Fruit fly (Drosophila melanogaster) whole organism, prepupa: ENCODE results near the gene RpS25.
A peak's percentile ranks its signal among the peaks of the same experiment; 100 is the strongest.

Experiments used
- CG10669 ChIP-seq: fragments of 200-800 bp; sonication (Bioruptor generic); optimal IDR thresholded peaks from 3 replicates; lab custom pipeline; 2018; ENCODE audit warnings: missing biosample characterization, mild to moderate bottlenecking, missing genetic modification characterization, moderate library complexity
- CG11762 ChIP-seq: fragments of 200-800 bp; sonication (Bioruptor generic); optimal IDR thresholded peaks from 3 replicates; lab custom pipeline; 2016; ENCODE audit warnings: missing biosample characterization, missing genetic modification characterization; ENCODE audit not compliant: insufficient read depth
- CG11902 ChIP-seq: fragments of 200-800 bp; sonication (Bioruptor generic); optimal IDR thresholded peaks from 3 replicates; lab custom pipeline; 2016; ENCODE audit warnings: missing biosample characterization, missing genetic modification characterization
- CG16779 ChIP-seq: fragments of 200-800 bp; sonication (Bioruptor generic); optimal IDR thresholded peaks from 3 replicates; lab custom pipeline; 2017; ENCODE audit warnings: missing biosample characterization, mild to moderate bottlenecking, missing genetic modification characterization
- CG32006 ChIP-seq: fragments of 200-800 bp; sonication (Bioruptor generic); optimal IDR thresholded peaks from 3 replicates; lab custom pipeline; 2017; ENCODE audit warnings: missing biosample characterization, mild to moderate bottlenecking, missing genetic modification characterization
- CG3919 ChIP-seq: fragments of 200-800 bp; sonication (Bioruptor generic); optimal IDR thresholded peaks from 3 replicates; lab custom pipeline; 2016; ENCODE audit warnings: missing biosample characterization, missing genetic modification characterization
- CG4318 ChIP-seq: fragments of 200-800 bp; sonication (Bioruptor generic); optimal IDR thresholded peaks from 3 replicates; lab custom pipeline; 2017; ENCODE audit warnings: missing biosample characterization, mild to moderate bottlenecking, missing genetic modification characterization
- CG6163 ChIP-seq: fragments of 200-800 bp; sonication (Bioruptor generic); IDR thresholded peaks from 3 replicates; pipeline ENCODE4 v1.3.6; 2022; ENCODE audit warnings: missing biosample characterization, missing genetic modification characterization
- CG6276 ChIP-seq: fragments of 200-800 bp; sonication (Bioruptor generic); optimal IDR thresholded peaks from 2 replicates; lab custom pipeline; 2017; ENCODE audit warnings: missing biosample characterization, mild to moderate bottlenecking, missing genetic modification characterization
- CG6808 ChIP-seq: fragments of 200-800 bp; sonication (Bioruptor generic); optimal IDR thresholded peaks from 3 replicates; lab custom pipeline; 2017; ENCODE audit warnings: missing biosample characterization, missing genetic modification characterization, mild to moderate bottlenecking, moderate library complexity, missing genetic modification reagents
- CG6854 ChIP-seq: fragments of 200-800 bp; sonication (Bioruptor generic); optimal IDR thresholded peaks from 2 replicates; lab custom pipeline; 2017; ENCODE audit warnings: missing biosample characterization, mild to moderate bottlenecking, missing genetic modification characterization
- CG8119 ChIP-seq: fragments of 200-800 bp; sonication (Bioruptor generic); IDR thresholded peaks from 3 replicates; pipeline ENCODE4 v1.3.6; 2022; ENCODE audit warnings: missing biosample characterization, missing genetic modification characterization
- CG8319 ChIP-seq: fragments of 200-800 bp; sonication (Bioruptor generic); optimal IDR thresholded peaks from 3 replicates; lab custom pipeline; 2016; ENCODE audit warnings: missing biosample characterization, missing genetic modification characterization
- CG8632 ChIP-seq: fragments of 200-800 bp; sonication (Bioruptor generic); optimal IDR thresholded peaks from 3 replicates; lab custom pipeline; 2016; ENCODE audit warnings: missing biosample characterization, missing genetic modification characterization
- CG9139 ChIP-seq: fragments of 200-800 bp; sonication (Bioruptor generic); optimal IDR thresholded peaks from 3 replicates; lab custom pipeline; 2017; ENCODE audit warnings: missing biosample characterization, mild to moderate bottlenecking, missing genetic modification characterization
- Eip75B ChIP-seq: fragments of 200-800 bp; sonication (Bioruptor generic); optimal IDR thresholded peaks from 3 replicates; lab custom pipeline; 2016; ENCODE audit warnings: missing biosample characterization, missing genetic modification characterization
- Eip78C ChIP-seq: fragments of 200-800 bp; sonication (Bioruptor generic); peaks from one replicate; lab custom pipeline; 2016; ENCODE audit warnings: missing biosample characterization, missing genetic modification characterization
- Eip93F ChIP-seq: fragments of 200-800 bp; sonication (Bioruptor generic); optimal IDR thresholded peaks from 2 replicates; lab custom pipeline; 2016; ENCODE audit warnings: missing biosample characterization, mild to moderate bottlenecking, missing genetic modification characterization
- Ets96B ChIP-seq: fragments of 200-800 bp; optimal IDR thresholded peaks from 2 replicates; lab custom pipeline; 2019; ENCODE audit warnings: missing biosample characterization, mild to moderate bottlenecking, missing genetic modification characterization, moderate library complexity
- Gug ChIP-seq: fragments of 200-800 bp; sonication (Bioruptor generic); IDR thresholded peaks from 2 replicates; pipeline ENCODE4 v1.3.6; 2022; ENCODE audit warnings: missing biosample characterization, missing genetic modification characterization
- Hr38 ChIP-seq: sonication (Bioruptor generic); optimal IDR thresholded peaks from 2 replicates; lab custom pipeline; 2016; ENCODE audit warnings: missing biosample characterization, missing genetic modification characterization
- Hr4 ChIP-seq: fragments of 200-800 bp; sonication (Bioruptor generic); optimal IDR thresholded peaks from 3 replicates; lab custom pipeline; 2016; ENCODE audit warnings: missing biosample characterization, missing genetic modification characterization
- Met ChIP-seq: fragments of 200-800 bp; sonication (Bioruptor generic); optimal IDR thresholded peaks from 3 replicates; lab custom pipeline; 2016; ENCODE audit warnings: missing biosample characterization, missing genetic modification characterization
- OdsH ChIP-seq: fragments of 200-800 bp; sonication (Bioruptor generic); optimal IDR thresholded peaks from 3 replicates; lab custom pipeline; 2016; ENCODE audit warnings: missing biosample characterization, missing genetic modification characterization
- Sox102F ChIP-seq: fragments of 200-800 bp; sonication (Bioruptor generic); optimal IDR thresholded peaks from 2 replicates; lab custom pipeline; 2016; ENCODE audit warnings: missing biosample characterization, mild to moderate bottlenecking, missing genetic modification characterization
- Sox14 ChIP-seq: fragments of 200-800 bp; sonication (Bioruptor generic); optimal IDR thresholded peaks from 3 replicates; lab custom pipeline; 2016; ENCODE audit warnings: missing biosample characterization, missing genetic modification characterization
- Sox15 ChIP-seq: fragments of 200-800 bp; sonication (Bioruptor generic); optimal IDR thresholded peaks from 3 replicates; lab custom pipeline; 2016; ENCODE audit warnings: missing biosample characterization, missing genetic modification characterization
- achi ChIP-seq: fragments of 200-800 bp; sonication (Bioruptor generic); optimal IDR thresholded peaks from 3 replicates; lab custom pipeline; 2016; ENCODE audit warnings: missing biosample characterization, missing genetic modification characterization
- cyc ChIP-seq: fragments of 200-800 bp; sonication (Bioruptor generic); optimal IDR thresholded peaks from 3 replicates; lab custom pipeline; 2016; ENCODE audit warnings: missing biosample characterization, missing genetic modification characterization
- dsx ChIP-seq: fragments of 200-800 bp; optimal IDR thresholded peaks from 3 replicates; lab custom pipeline; 2019; ENCODE audit warnings: missing biosample characterization, mild to moderate bottlenecking, missing genetic modification characterization, moderate library complexity; ENCODE audit not compliant: poor library complexity, severe bottlenecking
- eg ChIP-seq: fragments of 200-800 bp; sonication (Bioruptor generic); IDR thresholded peaks from 3 replicates; pipeline ENCODE4 v1.3.6; 2022; ENCODE audit warnings: missing biosample characterization, missing genetic modification characterization
- esn ChIP-seq: fragments of 200-800 bp; sonication (Bioruptor generic); optimal IDR thresholded peaks from 2 replicates; lab custom pipeline; 2016; ENCODE audit warnings: missing biosample characterization, mild to moderate bottlenecking, missing genetic modification characterization, moderate library complexity
- fd59A ChIP-seq: fragments of 200-800 bp; sonication (Bioruptor generic); optimal IDR thresholded peaks from 2 replicates; lab custom pipeline; 2017; ENCODE audit warnings: missing biosample characterization, mild to moderate bottlenecking, missing genetic modification characterization, missing genetic modification reagents
- fd85E ChIP-seq: fragments of 200-800 bp; sonication (Bioruptor generic); optimal IDR thresholded peaks from 3 replicates; lab custom pipeline; 2016; ENCODE audit warnings: missing biosample characterization, missing genetic modification characterization
- fkh ChIP-seq: fragments of 200-800 bp; sonication (Bioruptor generic); optimal IDR thresholded peaks from 3 replicates; lab custom pipeline; 2017; ENCODE audit warnings: missing biosample characterization, mild to moderate bottlenecking, missing genetic modification characterization, moderate library complexity
- lz ChIP-seq: fragments of 200-800 bp; sonication (Bioruptor generic); optimal IDR thresholded peaks from 3 replicates; lab custom pipeline; 2016; ENCODE audit warnings: missing biosample characterization, missing genetic modification characterization
- pdm3 ChIP-seq: fragments of 200-800 bp; sonication (Bioruptor generic); optimal IDR thresholded peaks from 3 replicates; lab custom pipeline; 2016; ENCODE audit warnings: missing biosample characterization, missing genetic modification characterization
- salr ChIP-seq, 2 experiments: fragments of 200-800 bp; sonication (Bioruptor generic); optimal IDR thresholded peaks; 3 replicates each; lab custom pipeline; 2016 to 2018; ENCODE audit warnings: missing biosample characterization in 2 of 2, missing genetic modification characterization in 2 of 2, mild to moderate bottlenecking in 1 of 2
- spab ChIP-seq: fragments of 200-800 bp; sonication (Bioruptor generic); optimal IDR thresholded peaks from 2 replicates; lab custom pipeline; 2017; ENCODE audit warnings: missing biosample characterization, mild to moderate bottlenecking, missing genetic modification characterization, missing genetic modification reagents
- ss ChIP-seq, 2 experiments: fragments of 200-800 bp; sonication (Bioruptor generic); optimal IDR thresholded peaks; 2 replicates in 1 of 2; 3 replicates in 1 of 2; lab custom pipeline; 2017 to 2018; ENCODE audit warnings: mild to moderate bottlenecking in 2 of 2, missing biosample characterization in 2 of 2, missing genetic modification characterization in 2 of 2, moderate library complexity in 1 of 2
- svp ChIP-seq: fragments of 200-800 bp; sonication (Bioruptor generic); peaks from one replicate; lab custom pipeline; 2016; ENCODE audit warnings: missing biosample characterization, missing genetic modification characterization
- topi ChIP-seq: fragments of 200-800 bp; sonication (Bioruptor generic); optimal IDR thresholded peaks from 3 replicates; lab custom pipeline; 2016; ENCODE audit warnings: missing biosample characterization, missing genetic modification characterization
- vri ChIP-seq: fragments of 200-800 bp; sonication (Bioruptor generic); optimal IDR thresholded peaks from 3 replicates; lab custom pipeline; 2016; ENCODE audit warnings: missing biosample characterization, mild to moderate bottlenecking, missing genetic modification characterization

The RpS25 gene

DNA sequence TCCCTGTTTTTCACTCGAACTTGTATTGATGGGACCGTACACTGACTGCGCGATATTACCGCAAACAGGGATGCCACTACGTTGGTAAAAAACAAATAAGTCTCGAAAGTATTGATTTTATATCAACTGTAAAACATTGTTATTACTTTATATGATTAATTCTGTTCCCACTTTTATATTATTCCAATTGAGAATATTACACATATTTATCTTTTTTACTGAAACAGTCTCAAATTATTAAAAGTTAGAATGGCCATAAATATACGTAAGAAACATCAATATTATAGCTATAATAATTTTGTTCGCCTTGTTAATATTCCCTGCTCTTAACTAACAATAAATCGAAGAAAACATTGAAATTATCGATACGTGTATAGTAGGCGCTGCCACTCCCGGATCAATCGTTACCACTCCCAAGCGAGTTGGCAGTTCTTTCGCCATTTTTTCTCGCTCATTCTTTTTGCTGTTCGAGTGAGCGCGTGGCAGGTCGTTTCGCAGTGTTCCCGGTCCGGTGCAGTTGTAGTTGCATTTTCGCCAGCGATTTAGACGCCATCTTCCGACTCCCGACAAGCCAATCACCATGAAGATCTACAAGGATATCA lies 6.2 kb downstream of the RpS25 start, which contains the start of the genes SdhC and Tctp (continued):
- no peak for TF ChIP-seq fd85E
- no peak for TF ChIP-seq Hr38 (GFP tag; lab: Kevin White, UChicago)
- no peak for TF ChIP-seq Sox15
- TF ChIP-seq dsx (GFP tag; lab: Kevin White, UChicago): peak; percentile 10
- peak in 1 of 2 experiments; percentile 10 for TF ChIP-seq salr (GFP tag; optimal IDR thresholded peaks at IDR 0.05; lab: Kevin White, UChicago)
- TF ChIP-seq Eip93F (GFP tag; lab: Kevin White, UChicago): no peak
- no peak for TF ChIP-seq CG9139 (GFP tag; lab: Kevin White, UChicago)
- TF ChIP-seq OdsH (GFP tag; lab: Kevin White, UChicago): peak; percentile 43
- peak; percentile 85 for TF ChIP-seq Eip78C
- TF ChIP-seq CG6163 (GFP tag; lab: Robert Waterston, UW): peak; percentile 42; the same call in 2 of the 3 replicates
- TF ChIP-seq svp: peak; percentile 74
- no peak for TF ChIP-seq CG11762
- no peak for TF ChIP-seq CG4318
- TF ChIP-seq Sox14 (GFP tag; lab: Kevin White, UChicago): peak; percentile 52
- TF ChIP-seq Ets96B (tag; lab: Kevin White, UChicago): no peak
- TF ChIP-seq fkh (GFP tag; lab: Kevin White, UChicago): peak; percentile 83
- TF ChIP-seq Sox102F: peak; percentile 42
- peak; percentile 68 for TF ChIP-seq esn (GFP tag; lab: Kevin White, UChicago)
- TF ChIP-seq CG8119: 0 out of 3 replicates have a peak, but pooled peaks have one; percentile 12
- no peak for TF ChIP-seq CG8632 (GFP tag; lab: Kevin White, UChicago)
- peak; percentile 66 for TF ChIP-seq CG6854 (GFP tag; lab: Kevin White, UChicago)
- TF ChIP-seq CG11902 (GFP tag; lab: Kevin White, UChicago): no peak

DNA sequence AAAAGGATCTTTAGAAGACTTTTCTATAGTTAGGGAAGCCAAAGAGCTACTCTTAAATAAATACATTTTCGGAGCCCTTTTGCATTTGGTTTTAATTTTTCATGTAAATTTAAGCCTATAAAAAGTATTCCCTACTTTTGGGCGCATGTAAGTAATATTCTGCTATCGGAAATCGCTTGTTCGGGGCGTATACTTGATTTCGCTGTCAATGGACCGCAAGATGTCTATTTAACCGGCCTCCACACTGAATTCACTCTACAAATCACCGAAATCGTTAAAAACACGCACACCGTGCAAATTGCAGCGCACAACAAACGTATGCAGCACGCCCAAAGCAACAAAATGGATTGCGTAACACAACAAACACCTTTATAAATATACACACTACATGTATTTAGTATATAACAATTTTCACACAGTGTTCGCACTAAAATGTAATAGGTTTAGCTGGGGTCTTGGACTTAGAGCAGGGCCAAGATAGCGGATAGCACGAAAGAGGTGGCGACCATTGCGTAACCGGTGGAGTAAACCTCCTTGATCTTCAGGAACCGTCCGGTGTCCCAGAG lies 7.2 kb downstream of the RpS25 start:
- peak in 1 of 2 experiments; percentile 58 for TF ChIP-seq ss (GFP tag; optimal IDR thresholded peaks at IDR 0.05; lab: Kevin White, UChicago)
- TF ChIP-seq CG9139 (GFP tag; lab: Kevin White, UChicago): peak; percentile 77
- TF ChIP-seq Sox14 (GFP tag; lab: Kevin White, UChicago): no peak
- TF ChIP-seq Eip93F (GFP tag; lab: Kevin White, UChicago): no peak
- no peak for TF ChIP-seq CG32006 (GFP tag; lab: Kevin White, UChicago)
- TF ChIP-seq Sox102F: no peak
- TF ChIP-seq cyc (GFP tag; lab: Kevin White, UChicago): no peak
- TF ChIP-seq topi (GFP tag; lab: Kevin White, UChicago): peak; percentile 23
- TF ChIP-seq Hr38 (GFP tag; lab: Kevin White, UChicago): no peak
- peak; percentile 93 for TF ChIP-seq Eip78C
- no peak for TF ChIP-seq lz
- no peak for TF ChIP-seq CG4318
- no peak for TF ChIP-seq fd85E
- no peak for TF ChIP-seq CG11762
- TF ChIP-seq Hr4 (GFP tag; lab: Kevin White, UChicago): no peak
- no peak for TF ChIP-seq Met
- no peak for TF ChIP-seq achi (GFP tag; lab: Kevin White, UChicago)
- no peak for TF ChIP-seq CG6276 (GFP tag; lab: Kevin White, UChicago)
- TF ChIP-seq fkh (GFP tag; lab: Kevin White, UChicago): peak; percentile 23
- no peak for TF ChIP-seq Ets96B (tag; lab: Kevin White, UChicago)
- TF ChIP-seq vri (GFP tag; lab: Kevin White, UChicago): peak; percentile 71

DNA sequence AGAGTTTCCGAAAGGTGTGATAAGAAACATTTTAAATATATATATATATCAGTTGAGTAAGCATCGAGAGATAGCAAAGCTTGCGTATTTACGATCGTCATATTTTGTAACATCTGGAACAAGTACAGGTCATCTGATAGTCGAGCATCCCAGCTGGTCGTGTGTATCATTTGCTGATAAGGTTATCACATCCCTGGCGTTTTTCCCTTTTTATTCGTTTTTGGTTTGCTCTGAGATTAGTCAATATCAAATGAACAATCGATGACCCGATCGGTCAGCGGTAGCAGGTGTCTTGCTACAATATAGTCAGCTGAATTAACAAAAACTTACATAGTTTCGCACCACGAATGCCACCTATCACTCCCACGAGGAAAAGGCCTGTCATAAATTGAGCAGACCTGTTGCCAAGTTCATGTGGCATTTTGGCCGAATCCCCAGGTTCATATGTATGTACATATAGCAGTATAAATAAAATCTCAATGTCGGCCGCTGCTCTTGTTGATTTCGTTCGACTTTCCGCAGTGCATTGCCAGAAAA lies 15.1 kb downstream of the RpS25 start:
- TF ChIP-seq lz: peak; percentile 68
- TF ChIP-seq pdm3: peak; percentile 70
- peak; percentile 61 for TF ChIP-seq eg (GFP tag; lab: Robert Waterston, UW)
- 0 out of 2 replicates have a peak, but pooled peaks have one; percentile 34 for TF ChIP-seq Gug (GFP tag; lab: Robert Waterston, UW)
- peak; percentile 28 for TF ChIP-seq CG10669 (GFP tag; lab: Kevin White, UChicago)
- TF ChIP-seq spab: peak; percentile 30
- TF ChIP-seq vri (GFP tag; lab: Kevin White, UChicago): peak; percentile 98
- TF ChIP-seq OdsH (GFP tag; lab: Kevin White, UChicago): peak; percentile 74
- peak; percentile 68 for TF ChIP-seq Met
- TF ChIP-seq cyc (GFP tag; lab: Kevin White, UChicago): peak; percentile 53
- TF ChIP-seq CG3919 (GFP tag; lab: Kevin White, UChicago): peak; percentile 58
- no peak for TF ChIP-seq fd59A (GFP tag; lab: Kevin White, UChicago)
- TF ChIP-seq CG16779 (tag; lab: Kevin White, UChicago): peak; percentile 47
- peak; percentile 48 for TF ChIP-seq Eip75B (GFP tag; lab: Kevin White, UChicago)
- TF ChIP-seq CG6808 (GFP tag; lab: Kevin White, UChicago): peak; percentile 14
- peak; percentile 71; the same call in 1 of the 3 replicates for TF ChIP-seq CG6163 (GFP tag; lab: Robert Waterston, UW)
- TF ChIP-seq CG8119: peak; percentile 67; the same call in 2 of the 3 replicates
- TF ChIP-seq ss (GFP tag; optimal IDR thresholded peaks at IDR 0.05; lab: Kevin White, UChicago): peak; percentile 23 to 62
- peak; percentile 89 for TF ChIP-seq svp
- peak; percentile 59 for TF ChIP-seq achi (GFP tag; lab: Kevin White, UChicago)
- TF ChIP-seq CG8319 (GFP tag; lab: Kevin White, UChicago): no peak
- peak; percentile 44 for TF ChIP-seq Sox14 (GFP tag; lab: Kevin White, UChicago)
- peak; percentile 42 for TF ChIP-seq CG11902 (GFP tag; lab: Kevin White, UChicago)
